Worm (Caenorhabditis elegans) whole organism, L1 larva: ENCODE data around the gene EGAP2.1.

Experiments
- ceh-82 ChIP-seq, 3 experiments: fragments of 150-350 bp in 1 of 3; sonication (generic microtip) in 2 of 3; optimal IDR thresholded peaks; 2 replicates each; lab custom pipeline; 2014 to 2017; ENCODE audit warnings: missing biosample characterization in 3 of 3, missing genetic modification characterization in 3 of 3
- ceh-88 ChIP-seq: fragments of 200-800 bp; sonication (Bioruptor generic); IDR thresholded peaks from 2 replicates; pipeline ENCODE4 v1.3.6; 2022; ENCODE audit warnings: missing genetic modification characterization, missing compliant biosample characterization
- ceh-90 ChIP-seq: sonication (generic microtip); optimal IDR thresholded peaks from 2 replicates; lab custom pipeline; 2016; ENCODE audit warnings: missing genetic modification characterization, missing compliant biosample characterization
- dpl-1 ChIP-seq, 3 experiments: fragments of 150-350 bp in 2 of 3; sonication (generic microtip) in 1 of 3; optimal IDR thresholded peaks; 2 replicates each; lab custom pipeline; 2014 to 2017; ENCODE audit warnings: missing biosample characterization in 3 of 3, missing genetic modification characterization in 3 of 3, missing genetic modification reagents in 3 of 3
- dsc-1 ChIP-seq: sonication (generic microtip); optimal IDR thresholded peaks from 2 replicates; lab custom pipeline; 2016; ENCODE audit warnings: mild to moderate bottlenecking, missing genetic modification characterization, missing compliant biosample characterization
- efl-1 ChIP-seq, 4 experiments: fragments of 150-350 bp; optimal IDR thresholded peaks in 3 of 4; peaks in 1 of 4; 1 replicate in 1 of 4; 2 replicates in 3 of 4; lab custom pipeline; 2014; ENCODE audit warnings: missing biosample characterization in 2 of 4, missing genetic modification characterization in 2 of 4, missing genetic modification reagents in 2 of 4
- egl-13 ChIP-seq: sonication (generic microtip); optimal IDR thresholded peaks from 2 replicates; lab custom pipeline; 2016; ENCODE audit warnings: missing genotype, missing genetic modification reagents, missing genetic modification characterization, missing compliant biosample characterization
- elt-2 ChIP-seq: sonication (generic microtip); optimal IDR thresholded peaks from 2 replicates; lab custom pipeline; 2016; ENCODE audit warnings: missing genetic modification characterization, mild to moderate bottlenecking, inconsistent platforms, missing compliant biosample characterization, missing genetic modification reagents
- elt-3 ChIP-seq, 6 experiments: fragments of 150-350 bp in 1 of 6; sonication (generic microtip); optimal IDR thresholded peaks; 2 replicates each; lab custom pipeline; 2017 to 2018; ENCODE audit warnings: missing biosample characterization in 6 of 6, missing genetic modification characterization in 6 of 6, inconsistent platforms in 1 of 6
- ets-5 ChIP-seq: fragments of 200-800 bp; sonication (Bioruptor generic); IDR thresholded peaks from 2 replicates; pipeline ENCODE4 v1.3.6; 2022; ENCODE audit warnings: missing genetic modification characterization, missing compliant biosample characterization
- fkh-4 ChIP-seq: sonication (generic microtip); optimal IDR thresholded peaks from 2 replicates; lab custom pipeline; 2016; ENCODE audit warnings: missing compliant biosample characterization, missing genetic modification characterization, borderline replicate concordance
- fkh-8 ChIP-seq: sonication (generic microtip); optimal IDR thresholded peaks from 2 replicates; lab custom pipeline; 2016; ENCODE audit warnings: mild to moderate bottlenecking, missing genetic modification characterization, missing compliant biosample characterization
- irx-1 ChIP-seq: sonication (generic microtip); optimal IDR thresholded peaks from 2 replicates; lab custom pipeline; 2016; ENCODE audit warnings: missing genetic modification characterization, missing compliant biosample characterization
- jun-1 ChIP-seq: fragments of 150-350 bp; optimal IDR thresholded peaks from 2 replicates; lab custom pipeline; 2014; ENCODE audit warnings: missing biosample characterization, missing genetic modification reagents, missing genetic modification characterization
- lin-14 ChIP-seq: fragments of 200-800 bp; sonication (Bioruptor generic); optimal IDR thresholded peaks from 2 replicates; lab custom pipeline; 2018; ENCODE audit warnings: mild to moderate bottlenecking, missing genetic modification characterization, moderate library complexity, missing compliant biosample characterization
- lin-35 ChIP-seq, 2 experiments: fragments of 150-350 bp; optimal IDR thresholded peaks; 2 replicates each; lab custom pipeline; 2014; ENCODE audit warnings: missing biosample characterization in 2 of 2, missing genetic modification characterization in 2 of 2, missing genetic modification reagents in 2 of 2
- lin-39 ChIP-seq: fragments of 150-350 bp; optimal IDR thresholded peaks from 2 replicates; lab custom pipeline; 2014; ENCODE audit warnings: missing biosample characterization, missing genetic modification reagents, missing genetic modification characterization
- lsy-2 ChIP-seq, 2 experiments: fragments of 150-350 bp; optimal IDR thresholded peaks; 2 replicates each; lab custom pipeline; 2014; ENCODE audit warnings: missing biosample characterization in 2 of 2, missing genetic modification characterization in 2 of 2
- nhr-19 ChIP-seq: fragments of 200-800 bp; sonication (Bioruptor generic); conservative IDR thresholded peaks from 2 replicates; pipeline ENCODE4 v1.3.6; 2022; ENCODE audit warnings: missing genetic modification characterization, missing compliant biosample characterization
- nhr-28 ChIP-seq: fragments of 150-350 bp; optimal IDR thresholded peaks from 2 replicates; lab custom pipeline; 2014; ENCODE audit warnings: missing biosample characterization, missing genetic modification characterization
- nhr-47 ChIP-seq: sonication (generic microtip); optimal IDR thresholded peaks from 2 replicates; lab custom pipeline; 2016; ENCODE audit warnings: mild to moderate bottlenecking, missing genetic modification characterization, moderate library complexity, missing compliant biosample characterization
- nhr-71 ChIP-seq: sonication (generic microtip); optimal IDR thresholded peaks from 2 replicates; lab custom pipeline; 2016; ENCODE audit warnings: mild to moderate bottlenecking, missing genetic modification characterization, moderate library complexity, missing compliant biosample characterization
- nhr-77 ChIP-seq: fragments of 150-350 bp; optimal IDR thresholded peaks from 2 replicates; lab custom pipeline; 2014; ENCODE audit warnings: missing biosample characterization, missing genetic modification characterization
- nhr-84 ChIP-seq: sonication (generic microtip); optimal IDR thresholded peaks from 2 replicates; lab custom pipeline; 2017; ENCODE audit warnings: missing biosample characterization, missing genetic modification characterization
- nhr-85 ChIP-seq: sonication (generic microtip); peaks from one replicate; lab custom pipeline; 2016; ENCODE audit warnings: missing genetic modification characterization, inconsistent platforms, missing compliant biosample characterization
- nhr-90 ChIP-seq: sonication (generic microtip); optimal IDR thresholded peaks from 2 replicates; lab custom pipeline; 2016; ENCODE audit warnings: mild to moderate bottlenecking, missing genetic modification characterization, missing compliant biosample characterization; ENCODE audit not compliant: poor library complexity
- rnt-1 ChIP-seq: sonication (generic microtip); optimal IDR thresholded peaks from 2 replicates; lab custom pipeline; 2016; ENCODE audit warnings: mild to moderate bottlenecking, missing genetic modification characterization, moderate library complexity, missing compliant biosample characterization
- snpc-4 ChIP-seq: fragments of 150-350 bp; optimal IDR thresholded peaks from 2 replicates; lab custom pipeline; 2014; ENCODE audit warnings: missing biosample characterization, missing genetic modification characterization
- swsn-7 ChIP-seq: sonication (generic microtip); optimal IDR thresholded peaks from 2 replicates; lab custom pipeline; 2016; ENCODE audit warnings: missing genetic modification characterization, missing compliant biosample characterization
- unc-62 ChIP-seq: fragments of 150-350 bp; optimal IDR thresholded peaks from 2 replicates; lab custom pipeline; 2014; ENCODE audit warnings: missing biosample characterization, missing genetic modification reagents, missing genetic modification characterization
- unc-98 ChIP-seq: fragments of 200-800 bp; sonication (Bioruptor generic); IDR thresholded peaks from 2 replicates; pipeline ENCODE4 v1.3.6; 2022; ENCODE audit warnings: missing genetic modification characterization, missing compliant biosample characterization
- vab-15 ChIP-seq: sonication (generic microtip); optimal IDR thresholded peaks from 2 replicates; lab custom pipeline; 2017; ENCODE audit warnings: missing genotype, mild to moderate bottlenecking, missing genetic modification characterization, missing compliant biosample characterization
- xbp-1 ChIP-seq: sonication (generic microtip); optimal IDR thresholded peaks from 2 replicates; lab custom pipeline; 2016; ENCODE audit warnings: missing genetic modification characterization, missing compliant biosample characterization
- zag-1 ChIP-seq: fragments of 150-350 bp; optimal IDR thresholded peaks from 2 replicates; lab custom pipeline; 2014; ENCODE audit warnings: missing biosample characterization, missing genetic modification characterization
- zip-4 ChIP-seq: fragments of 200-800 bp; sonication (Bioruptor generic); optimal IDR thresholded peaks from 2 replicates; lab custom pipeline; 2018; ENCODE audit warnings: mild to moderate bottlenecking, missing genetic modification characterization, moderate library complexity, missing compliant biosample characterization
- ztf-4 ChIP-seq: fragments of 150-350 bp; optimal IDR thresholded peaks from 2 replicates; lab custom pipeline; 2014; ENCODE audit warnings: missing biosample characterization, missing genetic modification characterization

The EGAP2.1 gene

DNA sequence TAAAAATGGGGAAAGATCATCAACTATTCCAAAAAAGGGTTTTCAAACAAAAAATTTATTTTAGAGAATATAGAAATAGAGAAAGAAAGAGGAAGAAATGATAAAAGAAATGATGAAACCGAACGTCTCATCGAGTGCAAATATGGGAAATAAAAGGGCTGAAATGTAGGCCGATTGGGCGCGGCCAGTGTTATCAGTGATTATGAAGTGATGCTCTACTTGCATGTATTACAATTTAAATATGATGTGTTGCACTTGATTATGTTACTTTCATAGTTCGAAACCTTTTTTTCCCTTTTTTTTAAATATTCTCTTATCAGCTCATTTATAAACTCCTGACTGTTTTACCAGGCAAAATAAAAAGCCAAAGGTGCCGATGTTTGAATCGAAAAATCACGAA is 39.4 kb upstream of the EGAP2.1 start:
- TF ChIP-seq jun-1 (tag; lab: Kevin White, UChicago) (peak; percentile 25), lin-39 (tag; lab: Kevin White, UChicago) (no peak), elt-3 (tag; optimal IDR thresholded peaks at IDR 0.05; lab: Kevin White, UChicago) (no peak), nhr-28 (tag; lab: Kevin White, UChicago) (no peak), zip-4 (no peak), efl-1 (optimal IDR thresholded peaks at IDR 0.05; lab: Kevin White, UChicago) (no peak), efl-1 (GFP tag; optimal IDR thresholded peaks at IDR 0.05 in 1 of 2; lab: Kevin White, UChicago) (peak in 1 of 2 experiments; percentile 70), unc-98 (GFP tag; lab: Robert Waterston, UW) (no peak), nhr-71 (tag; lab: Kevin White, UChicago) (no peak), dsc-1 (tag; lab: Kevin White, UChicago) (no peak), lin-35 (GFP tag; optimal IDR thresholded peaks at IDR 0.05; lab: Kevin White, UChicago) (peak in 1 of 2 experiments; percentile 22), nhr-84 (tag; lab: Kevin White, UChicago) (no peak), elt-2 (tag; lab: Kevin White, UChicago) (peak; percentile 96)

DNA sequence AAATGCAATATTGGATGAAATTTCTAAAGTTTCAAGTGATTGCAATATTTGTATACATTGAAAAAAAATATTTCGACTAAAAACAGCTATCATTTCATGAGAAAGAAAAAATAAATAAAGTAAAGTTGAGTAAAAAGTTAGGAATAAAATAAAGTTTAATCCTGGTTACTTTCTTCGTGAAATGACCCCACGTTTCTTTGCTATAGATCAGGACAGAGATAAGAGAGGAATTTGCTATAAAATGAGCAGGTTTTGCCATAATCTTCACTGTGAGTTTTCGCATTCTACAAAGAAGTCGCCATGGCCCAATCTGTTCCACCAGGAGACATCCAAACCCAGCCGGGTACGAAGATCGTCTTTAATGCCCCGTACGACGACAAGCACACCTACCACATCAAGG is 37.1 kb upstream of the EGAP2.1 start, which contains the start of gene msp-49:
msp-49 (plus strand) TSS at position 301 of the 400 bp plus-strand sequence.
- TF ChIP-seq dsc-1 (tag; lab: Kevin White, UChicago) (no peak), unc-62 (GFP tag; lab: Kevin White, UChicago) (no peak), ceh-82 (tag; optimal IDR thresholded peaks at IDR 0.05; lab: Kevin White, UChicago) (no peak), elt-3 (tag; optimal IDR thresholded peaks at IDR 0.05; lab: Kevin White, UChicago) (no peak), zag-1 (no peak), nhr-90 (tag; lab: Kevin White, UChicago) (no peak), nhr-77 (no peak), xbp-1 (tag; lab: Kevin White, UChicago) (no peak), lsy-2 (tag; optimal IDR thresholded peaks at IDR 0.05; lab: Kevin White, UChicago) (no peak), nhr-47 (no peak), lin-35 (GFP tag; optimal IDR thresholded peaks at IDR 0.05; lab: Kevin White, UChicago) (no peak), egl-13 (tag; lab: Kevin White, UChicago) (no peak), ztf-4 (no peak)

DNA sequence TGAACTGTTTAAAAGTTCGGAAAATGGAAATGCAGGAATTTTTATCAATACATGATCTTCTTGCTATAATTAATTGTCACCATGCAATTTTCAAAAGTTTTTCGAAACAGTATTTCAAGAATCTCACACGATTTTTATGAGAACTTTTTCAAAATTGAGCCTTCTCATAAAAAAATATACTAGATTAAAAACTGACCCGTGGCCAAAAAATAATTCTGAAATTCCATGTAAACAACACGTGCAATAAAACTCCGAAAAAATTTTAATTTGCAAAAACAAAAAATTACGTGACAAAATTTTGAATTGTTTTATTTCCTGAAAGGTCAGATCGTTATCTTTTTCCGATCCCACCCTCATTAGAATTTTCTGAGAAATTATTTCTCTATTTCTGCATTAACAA is 35.7 kb upstream of the EGAP2.1 start, which contains the start of gene C34F11.5:
C34F11.5 (plus strand) TSS at position 301 of the 400 bp plus-strand sequence.
- TF ChIP-seq fkh-4 (tag; lab: Kevin White, UChicago) (no peak), fkh-8 (tag; lab: Kevin White, UChicago) (no peak)

DNA sequence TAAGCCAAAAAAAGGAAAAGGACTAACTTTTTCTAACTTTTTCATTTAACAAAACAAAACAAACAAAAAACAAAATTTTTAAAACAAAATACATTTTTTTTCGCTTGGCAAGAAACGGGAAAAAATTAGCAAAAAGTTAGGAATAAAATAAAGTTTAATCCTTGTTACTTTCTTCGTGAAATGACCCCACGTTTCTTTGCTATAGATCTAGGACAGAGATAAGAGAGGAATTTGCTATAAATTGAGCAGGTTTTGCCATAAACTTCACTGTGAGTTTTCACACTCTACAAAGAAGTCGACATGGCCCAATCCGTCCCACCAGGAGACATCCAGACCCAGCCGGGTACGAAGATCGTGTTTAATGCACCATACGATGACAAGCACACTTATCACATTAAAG is 31.7 kb upstream of the EGAP2.1 start, which contains the start of gene msp-50:
msp-50 (plus strand) TSS at position 301 of the 400 bp plus-strand sequence.
- no peak for TF ChIP-seq lin-14
- no peak for TF ChIP-seq dpl-1 (GFP tag; optimal IDR thresholded peaks at IDR 0.05; lab: Kevin White, UChicago)
- no peak for TF ChIP-seq nhr-28 (tag; lab: Kevin White, UChicago)
- no peak for TF ChIP-seq ceh-90 (tag; lab: Kevin White, UChicago)
- no peak for TF ChIP-seq ceh-88 (GFP tag; lab: Robert Waterston, UW)
- TF ChIP-seq ets-5 (GFP tag; lab: Robert Waterston, UW), result no peak
- TF ChIP-seq vab-15 (tag; lab: Kevin White, UChicago), result no peak
- TF ChIP-seq irx-1 (tag; lab: Kevin White, UChicago), result no peak

DNA sequence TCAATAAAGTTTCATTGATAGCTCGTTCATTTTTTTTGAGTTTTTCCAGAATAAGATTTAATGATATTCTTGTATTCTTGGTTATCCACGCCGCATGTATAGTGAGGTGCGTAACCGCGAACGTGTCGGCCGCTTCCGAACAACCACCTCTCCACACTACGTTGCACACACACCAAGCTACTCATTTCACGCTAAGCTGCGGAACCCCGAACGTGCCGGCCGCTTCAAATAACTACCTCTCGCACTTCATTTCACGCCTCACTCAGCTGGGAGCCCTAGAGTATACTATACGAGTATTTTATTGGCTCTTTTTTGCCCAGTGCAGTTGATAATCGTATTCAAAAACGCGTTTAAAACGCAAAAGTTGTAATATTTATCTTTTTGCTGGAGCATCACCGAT is 31.0 kb upstream of the EGAP2.1 start:
- peak; percentile 96 for TF ChIP-seq snpc-4
- TF ChIP-seq rnt-1, result peak; percentile 39
- peak in 1 of 2 experiments; percentile 25 for TF ChIP-seq efl-1 (optimal IDR thresholded peaks at IDR 0.05; lab: Kevin White, UChicago)
- peak in 1 of 2 experiments; percentile 14 for TF ChIP-seq efl-1 (GFP tag; optimal IDR thresholded peaks at IDR 0.05 in 1 of 2; lab: Kevin White, UChicago)
- TF ChIP-seq nhr-19 (GFP tag; lab: Robert Waterston, UW), result peak; percentile 62
- TF ChIP-seq nhr-85 (tag; lab: Kevin White, UChicago), result peak; percentile 27
- TF ChIP-seq nhr-71 (tag; lab: Kevin White, UChicago), result peak; percentile 44
- TF ChIP-seq swsn-7 (tag; lab: Kevin White, UChicago), result peak; percentile 12
